Worm (Caenorhabditis elegans) whole organism, L4 larva: ENCODE data around the gene cutl-12.

ENCODE experiments used
- F37D6.2 ChIP-seq: sonication (generic microtip); optimal IDR thresholded peaks from 2 replicates; lab custom pipeline; 2016; ENCODE audit warnings: mild to moderate bottlenecking, missing genetic modification characterization, missing compliant biosample characterization
- F49E8.2 ChIP-seq: sonication (generic microtip); optimal IDR thresholded peaks from 2 replicates; lab custom pipeline; 2016; ENCODE audit warnings: missing compliant biosample characterization, mild to moderate bottlenecking, missing genetic modification characterization, borderline replicate concordance
- R02D3.7 ChIP-seq: fragments of 150-350 bp; sonication (generic microtip); optimal IDR thresholded peaks from 3 replicates; lab custom pipeline; 2014; ENCODE audit warnings: missing biosample characterization, missing genetic modification characterization
- T26A8.4 ChIP-seq: fragments of 200-800 bp; sonication (Bioruptor generic); IDR thresholded peaks from 2 replicates; pipeline ENCODE4 v1.3.6; 2022; ENCODE audit warnings: missing genetic modification characterization, missing compliant biosample characterization
- Y105C5A.15 ChIP-seq: fragments of 200-800 bp; sonication (Bioruptor generic); IDR thresholded peaks from 2 replicates; pipeline ENCODE4 v1.3.6; 2022; ENCODE audit warnings: missing genetic modification characterization, missing compliant biosample characterization
- Y48G9A.11 ChIP-seq: fragments of 200-800 bp; sonication (Bioruptor generic); IDR thresholded peaks from 2 replicates; pipeline ENCODE4 v1.3.6; 2022; ENCODE audit warnings: missing genetic modification reagents, missing genetic modification characterization, missing compliant biosample characterization
- Y75B8A.6 ChIP-seq: fragments of 200-800 bp; sonication (Bioruptor generic); IDR thresholded peaks from 2 replicates; pipeline ENCODE4 v1.3.6; 2022; ENCODE audit warnings: missing genetic modification reagents, missing genetic modification characterization, missing compliant biosample characterization
- ZK546.5 ChIP-seq, 2 experiments: sonication (generic microtip); optimal IDR thresholded peaks; 2 replicates each; lab custom pipeline; 2017; ENCODE audit warnings: missing biosample characterization in 2 of 2, missing genetic modification characterization in 2 of 2
- aha-1 ChIP-seq: fragments of 150-350 bp; peaks from one replicate; lab custom pipeline; 2014; ENCODE audit warnings: missing biosample characterization, missing genetic modification characterization
- ceh-32 ChIP-seq: sonication (generic microtip); optimal IDR thresholded peaks from 2 replicates; lab custom pipeline; 2016; ENCODE audit warnings: mild to moderate bottlenecking, missing genetic modification characterization, missing compliant biosample characterization; ENCODE audit not compliant: poor library complexity
- ctbp-1 ChIP-seq: fragments of 200-800 bp; sonication (Bioruptor generic); IDR thresholded peaks from 2 replicates; pipeline ENCODE4 v1.3.6; 2022; ENCODE audit warnings: missing genetic modification reagents, missing genetic modification characterization, missing compliant biosample characterization
- daf-16 ChIP-seq, 3 experiments: sonication (generic microtip); optimal IDR thresholded peaks; 2 replicates each; lab custom pipeline; 2016 to 2017; ENCODE audit warnings: missing genetic modification characterization in 3 of 3, missing genetic modification reagents in 3 of 3, mild to moderate bottlenecking in 2 of 3, missing compliant biosample characterization in 2 of 3, missing biosample characterization in 1 of 3, moderate library complexity in 1 of 3
- daf-19 ChIP-seq: fragments of 200-800 bp; sonication (Bioruptor generic); conservative IDR thresholded peaks from 2 replicates; pipeline ENCODE4 v1.3.6; 2022; ENCODE audit warnings: missing genetic modification characterization, missing compliant biosample characterization
- dmd-6 ChIP-seq: fragments of 200-800 bp; sonication (Bioruptor generic); IDR thresholded peaks from 2 replicates; pipeline ENCODE4 v1.3.6; 2022; ENCODE audit warnings: missing genetic modification reagents, missing genetic modification characterization, missing compliant biosample characterization
- dmd-8 ChIP-seq: fragments of 200-800 bp; sonication (Bioruptor generic); IDR thresholded peaks from 2 replicates; pipeline ENCODE4 v1.3.6; 2022; ENCODE audit warnings: missing genetic modification characterization, missing compliant biosample characterization
- dpl-1 ChIP-seq: fragments of 150-350 bp; optimal IDR thresholded peaks from 2 replicates; lab custom pipeline; 2014; ENCODE audit warnings: missing biosample characterization, missing genetic modification reagents, missing genetic modification characterization
- duxl-1 ChIP-seq: sonication (generic microtip); optimal IDR thresholded peaks from 2 replicates; lab custom pipeline; 2016; ENCODE audit warnings: mild to moderate bottlenecking, missing genetic modification characterization, moderate library complexity, missing compliant biosample characterization; ENCODE audit not compliant: poor library complexity
- dve-1 ChIP-seq: sonication (generic microtip); optimal IDR thresholded peaks from 2 replicates; lab custom pipeline; 2017; ENCODE audit warnings: antibody characterized with exemption, mild to moderate bottlenecking, missing genetic modification characterization, missing compliant biosample characterization; ENCODE audit not compliant: insufficient read depth
- fkh-10 ChIP-seq: fragments of 150-350 bp; optimal IDR thresholded peaks from 2 replicates; lab custom pipeline; 2014; ENCODE audit warnings: missing biosample characterization, missing genetic modification reagents, missing genetic modification characterization
- hlh-11 ChIP-seq: fragments of 200-800 bp; sonication (Bioruptor generic); optimal IDR thresholded peaks from 2 replicates; lab custom pipeline; 2018; ENCODE audit warnings: mild to moderate bottlenecking, missing genetic modification characterization, missing compliant biosample characterization
- jun-1 ChIP-seq: fragments of 150-350 bp; optimal IDR thresholded peaks from 2 replicates; lab custom pipeline; 2014; ENCODE audit warnings: missing biosample characterization, missing genetic modification reagents, missing genetic modification characterization
- lin-38 ChIP-seq: fragments of 200-800 bp; sonication (Bioruptor generic); IDR thresholded peaks from 2 replicates; pipeline ENCODE4 v1.3.6; 2022; ENCODE audit warnings: missing genetic modification reagents, missing genetic modification characterization, missing compliant biosample characterization
- lsy-2 ChIP-seq, 2 experiments: fragments of 150-350 bp in 1 of 2; sonication (generic microtip) in 1 of 2; optimal IDR thresholded peaks; 2 replicates each; lab custom pipeline; 2014 to 2017; ENCODE audit warnings: missing biosample characterization in 2 of 2, missing genetic modification characterization in 2 of 2
- madf-9 ChIP-seq: fragments of 200-800 bp; sonication (Bioruptor generic); conservative IDR thresholded peaks from 2 replicates; pipeline ENCODE4 v1.3.6; 2022; ENCODE audit warnings: missing genetic modification reagents, missing genetic modification characterization, missing compliant biosample characterization
- mep-1 ChIP-seq: fragments of 150-350 bp; sonication (generic microtip); optimal IDR thresholded peaks from 3 replicates; lab custom pipeline; 2014; ENCODE audit warnings: missing biosample characterization, missing genetic modification characterization
- mes-2 ChIP-seq: sonication (generic microtip); optimal IDR thresholded peaks from 2 replicates; lab custom pipeline; 2016; ENCODE audit warnings: missing genotype, mild to moderate bottlenecking, missing genetic modification characterization, missing compliant biosample characterization; ENCODE audit not compliant: poor library complexity, severe bottlenecking
- nhr-102 ChIP-seq: sonication (generic microtip); optimal IDR thresholded peaks from 2 replicates; lab custom pipeline; 2016; ENCODE audit warnings: mild to moderate bottlenecking, missing genetic modification characterization, moderate library complexity, missing compliant biosample characterization
- nhr-11 ChIP-seq: fragments of 150-350 bp; optimal IDR thresholded peaks from 2 replicates; lab custom pipeline; 2014; ENCODE audit warnings: missing biosample characterization, missing genetic modification characterization
- nhr-237 ChIP-seq: sonication (generic microtip); optimal IDR thresholded peaks from 2 replicates; lab custom pipeline; 2017; ENCODE audit warnings: missing biosample characterization, missing genetic modification characterization
- nhr-28 ChIP-seq: fragments of 150-350 bp; optimal IDR thresholded peaks from 2 replicates; lab custom pipeline; 2014; ENCODE audit warnings: missing biosample characterization, missing genetic modification characterization
- pqm-1 ChIP-seq: sonication (generic microtip); optimal IDR thresholded peaks from 2 replicates; lab custom pipeline; 2017; ENCODE audit warnings: missing biosample characterization, missing genetic modification characterization
- rbr-2 ChIP-seq: sonication (generic microtip); optimal IDR thresholded peaks from 2 replicates; lab custom pipeline; 2016; ENCODE audit warnings: missing genotype, missing genetic modification characterization, missing compliant biosample characterization
- set-16 ChIP-seq: fragments of 200-800 bp; sonication (Bioruptor generic); IDR thresholded peaks from 2 replicates; pipeline ENCODE4 v1.3.6; 2022; ENCODE audit warnings: missing genetic modification reagents, missing genetic modification characterization, missing compliant biosample characterization
- spr-1 ChIP-seq: sonication (generic microtip); optimal IDR thresholded peaks from 2 replicates; lab custom pipeline; 2016; ENCODE audit warnings: mild to moderate bottlenecking, missing genetic modification characterization, missing compliant biosample characterization
- unc-130 ChIP-seq: sonication (generic microtip); optimal IDR thresholded peaks from 2 replicates; lab custom pipeline; 2016; ENCODE audit warnings: missing genetic modification reagents, missing genetic modification characterization, missing compliant biosample characterization
- unc-62 ChIP-seq, 3 experiments: fragments of 150-350 bp in 1 of 3; sonication (generic microtip); optimal IDR thresholded peaks in 2 of 3; peaks in 1 of 3; 1 replicate in 1 of 3; 2 replicates in 2 of 3; lab custom pipeline; 2014 to 2017; ENCODE audit warnings: missing biosample characterization in 3 of 3, missing genetic modification characterization in 3 of 3, missing genetic modification reagents in 3 of 3, missing genotype in 1 of 3
- vab-7 ChIP-seq: fragments of 200-800 bp; sonication (Bioruptor generic); IDR thresholded peaks from 2 replicates; pipeline ENCODE4 v1.3.6; 2022; ENCODE audit warnings: missing genetic modification reagents, missing genetic modification characterization, missing compliant biosample characterization
- zfp-2 ChIP-seq: sonication (generic microtip); optimal IDR thresholded peaks from 2 replicates; lab custom pipeline; 2016; ENCODE audit warnings: mild to moderate bottlenecking, missing genetic modification characterization, missing compliant biosample characterization
- zip-2 ChIP-seq: fragments of 150-350 bp; optimal IDR thresholded peaks from 2 replicates; lab custom pipeline; 2014; ENCODE audit warnings: missing biosample characterization, missing genetic modification characterization
- ztf-7 ChIP-seq: fragments of 150-350 bp; optimal IDR thresholded peaks from 2 replicates; lab custom pipeline; 2014; ENCODE audit warnings: missing biosample characterization, missing genetic modification characterization

The cutl-12 gene

DNA sequence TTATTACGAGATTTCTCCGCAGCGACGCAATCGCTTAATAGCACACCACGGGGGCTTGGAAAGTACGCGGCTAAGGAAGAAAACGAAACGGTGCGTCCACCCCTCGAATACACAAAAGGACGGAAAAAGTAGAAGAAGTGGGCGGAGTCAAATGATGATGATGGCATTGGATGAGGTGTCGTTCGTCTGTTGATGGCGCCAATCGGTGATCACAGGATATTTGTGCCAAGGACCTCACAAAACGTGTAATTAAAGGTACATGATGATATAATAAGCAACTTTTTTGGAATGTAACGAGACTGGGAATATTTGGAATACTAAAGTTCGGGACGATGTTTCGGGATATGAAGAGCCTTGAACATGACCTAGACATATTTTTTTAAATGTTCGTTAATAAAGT lies at the start of gene cutl-12:
cutl-12 (minus strand) TSS at position 101 of the 400 bp plus-strand sequence.
- TF ChIP-seq F49E8.2 (no peak), fkh-10 (GFP tag; lab: Kevin White, UChicago) (no peak), nhr-28 (no peak)

DNA sequence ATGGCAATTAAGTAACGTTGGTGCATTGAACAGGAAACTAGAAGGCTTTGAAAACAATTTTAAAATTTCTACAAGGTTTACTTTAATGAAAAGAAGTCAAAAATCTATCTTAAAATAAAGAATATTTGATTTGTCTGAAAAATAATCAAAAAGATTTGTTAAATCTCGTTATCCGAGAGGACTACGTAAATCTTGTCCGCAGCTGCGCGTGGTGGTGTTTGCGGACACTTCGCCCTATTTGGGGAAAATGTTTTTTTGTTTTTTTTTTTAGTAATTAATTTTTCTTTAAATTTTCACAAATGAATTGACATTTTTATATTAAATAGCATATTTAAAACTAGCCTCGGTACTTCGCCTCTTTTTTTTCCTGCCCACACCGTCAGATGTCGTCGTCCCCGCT lies 49.6 kb upstream of the cutl-12 start:
- TF ChIP-seq ceh-32 (tag; lab: Kevin White, UChicago) (no peak), mep-1 (tag; lab: Kevin White, UChicago) (peak; percentile 66), Y105C5A.15 (GFP tag; lab: Robert Waterston, UW) (no peak), dve-1 (tag; lab: Kevin White, UChicago) (peak; percentile 13), set-16 (GFP tag; lab: Robert Waterston, UW) (no peak), duxl-1 (tag; lab: Kevin White, UChicago) (no peak), lsy-2 (tag; optimal IDR thresholded peaks at IDR 0.05; lab: Kevin White, UChicago) (peak in 1 of 2 experiments; percentile 81), mes-2 (tag; lab: Kevin White, UChicago) (peak; percentile 79), nhr-11 (no peak), ctbp-1 (GFP tag; lab: Robert Waterston, UW) (no peak), dmd-6 (0 out of 2 replicates have a peak, but pooled peaks have one; percentile 25), aha-1 (tag; lab: Kevin White, UChicago) (peak; percentile 8), rbr-2 (tag; lab: Kevin White, UChicago) (no peak), dpl-1 (GFP tag; lab: Kevin White, UChicago) (peak; percentile 22)

DNA sequence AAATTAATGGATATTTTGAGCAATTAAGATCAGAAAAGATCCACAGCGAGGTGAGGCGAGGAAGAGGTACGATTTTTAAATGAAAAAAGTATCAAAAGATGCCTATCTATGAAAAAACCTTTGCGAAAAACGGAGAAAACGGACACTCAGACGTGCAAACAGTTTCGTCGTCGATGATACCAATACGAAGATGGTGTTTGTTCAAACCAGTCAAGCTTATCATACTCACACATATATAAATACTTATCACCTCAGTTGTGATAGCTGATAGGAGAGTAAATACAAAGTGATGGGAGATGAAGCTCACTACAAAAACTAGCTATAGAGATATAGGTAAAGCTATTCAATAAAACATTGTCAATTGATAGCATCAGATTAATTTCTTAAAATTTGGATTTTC lies 45.5 kb upstream of the cutl-12 start:
- TF ChIP-seq pqm-1 (tag; lab: Kevin White, UChicago) (peak; percentile 40), Y105C5A.15 (GFP tag; lab: Robert Waterston, UW) (no peak), dmd-8 (GFP tag; lab: Robert Waterston, UW) (no peak), dve-1 (tag; lab: Kevin White, UChicago) (peak; percentile 38), hlh-11 (tag; lab: Kevin White, UChicago) (peak; percentile 2), nhr-237 (tag; lab: Kevin White, UChicago) (no peak), daf-16 (GFP tag; optimal IDR thresholded peaks at IDR 0.05; lab: Kevin White, UChicago) (no peak), daf-16 (tag; optimal IDR thresholded peaks at IDR 0.05; lab: Kevin White, UChicago) (peak; percentile 65), lin-38 (no peak)

DNA sequence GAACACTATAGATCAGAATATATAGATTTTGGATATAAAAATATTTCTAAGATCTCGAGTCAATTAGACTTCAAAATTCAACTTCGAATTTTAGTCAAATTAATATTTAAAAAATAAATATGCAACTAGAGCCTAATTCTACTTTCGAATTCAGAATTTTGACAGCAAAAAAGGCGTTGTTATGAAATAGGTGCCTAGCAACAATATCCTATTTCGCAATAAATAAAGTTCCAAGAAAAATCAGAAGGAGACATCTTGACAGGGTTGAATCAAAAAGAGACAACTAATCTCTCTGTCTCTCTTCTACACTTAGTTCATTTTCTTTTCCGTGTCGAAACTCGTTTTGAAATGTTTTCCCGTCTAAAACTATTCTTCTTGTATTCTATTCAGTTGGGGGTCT lies 41.1 kb upstream of the cutl-12 start:
- TF ChIP-seq dmd-6 (no peak), rbr-2 (tag; lab: Kevin White, UChicago) (no peak), unc-62 (GFP tag; optimal IDR thresholded peaks at IDR 0.05 in 1 of 2; lab: Kevin White, UChicago) (peak in 1 of 2 experiments; percentile 88), unc-62 (tag; optimal IDR thresholded peaks at IDR 0.05; lab: Kevin White, UChicago) (no peak)

DNA sequence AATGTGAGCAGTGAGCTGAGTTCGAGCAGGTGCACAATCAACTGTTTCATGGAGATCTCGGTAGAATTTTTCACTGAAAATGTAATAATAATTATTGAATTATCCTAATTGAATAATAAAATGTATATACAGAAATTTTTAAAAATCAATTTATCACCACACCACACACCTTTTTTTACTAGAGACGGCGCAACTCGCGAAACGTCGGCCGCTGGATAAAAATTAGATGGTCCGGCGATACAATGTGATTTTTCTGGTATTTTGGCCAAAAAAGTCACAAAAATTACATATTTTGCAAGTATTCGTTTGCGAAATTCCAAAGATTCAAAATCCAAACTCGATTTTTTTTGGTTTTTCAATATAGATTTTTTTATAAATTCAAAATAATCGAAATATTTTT lies 36.5 kb upstream of the cutl-12 start:
- TF ChIP-seq ztf-7 (tag; lab: Kevin White, UChicago) (no peak), duxl-1 (tag; lab: Kevin White, UChicago) (no peak), unc-130 (GFP tag; lab: Kevin White, UChicago) (no peak), lin-38 (peak; percentile 25; the same call in 1 of the 2 replicates), daf-19 (GFP tag; lab: Robert Waterston, UW) (no peak), T26A8.4 (GFP tag; lab: Robert Waterston, UW) (no peak)

DNA sequence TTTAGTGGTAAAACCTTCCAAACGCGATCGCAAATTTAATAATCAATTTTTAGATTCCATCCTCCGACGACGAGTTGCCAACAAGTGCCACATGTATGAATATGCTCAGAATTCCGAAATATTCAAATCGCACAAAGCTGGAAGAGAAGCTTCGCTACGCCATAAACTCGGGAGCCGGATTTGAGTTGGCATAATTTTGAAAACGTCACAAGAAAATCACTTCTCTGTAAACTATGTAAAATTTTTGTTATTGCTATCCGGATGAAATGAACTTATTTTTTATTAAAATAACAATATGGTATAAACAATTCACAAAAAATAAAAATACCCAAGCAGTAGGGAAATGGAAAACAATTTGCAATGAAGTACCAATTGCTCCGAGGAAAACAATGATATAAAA lies 34.6 kb upstream of the cutl-12 start:
- TF ChIP-seq set-16 (GFP tag; lab: Robert Waterston, UW) (no peak), Y48G9A.11 (GFP tag; lab: Robert Waterston, UW) (no peak), nhr-102 (no peak), Y75B8A.6 (GFP tag; lab: Robert Waterston, UW) (no peak), ZK546.5 (tag; optimal IDR thresholded peaks at IDR 0.05; lab: Kevin White, UChicago) (no peak), zfp-2 (no peak), unc-130 (GFP tag; lab: Kevin White, UChicago) (no peak), Y105C5A.15 (GFP tag; lab: Robert Waterston, UW) (no peak), rbr-2 (tag; lab: Kevin White, UChicago) (no peak), spr-1 (no peak), madf-9 (GFP tag; lab: Robert Waterston, UW) (no peak), F37D6.2 (tag; lab: Kevin White, UChicago) (no peak), pqm-1 (tag; lab: Kevin White, UChicago) (no peak), R02D3.7 (tag; lab: Kevin White, UChicago) (no peak), vab-7 (GFP tag; lab: Robert Waterston, UW) (no peak), T26A8.4 (GFP tag; lab: Robert Waterston, UW) (no peak), zip-2 (tag; lab: Kevin White, UChicago) (no peak), jun-1 (no peak)
